Worm (Caenorhabditis elegans): ENCODE results near the gene pud-3.

DNA sequence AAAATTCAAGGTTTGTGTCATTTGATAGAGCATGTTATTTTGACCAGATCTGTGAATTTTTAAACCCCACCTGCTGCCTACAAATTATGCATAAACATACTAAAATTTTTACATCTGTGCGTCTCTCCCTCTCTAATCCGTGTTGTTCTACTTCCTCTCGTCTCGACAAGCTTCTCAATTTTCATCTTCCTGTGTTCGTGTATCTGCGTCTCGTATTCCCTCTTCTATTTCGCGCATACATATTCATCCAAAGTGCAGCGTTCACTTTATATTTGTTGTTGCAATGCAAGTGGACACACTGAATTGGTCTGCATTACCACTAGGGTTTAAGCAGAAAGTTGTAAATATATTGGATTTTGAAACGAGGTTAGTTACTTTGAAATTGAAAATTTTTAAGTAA, 46.4 kb downstream of the pud-3 start, which contains the start of gene fbxa-137:
- TF ChIP-seq him-1 (tag; optimal IDR thresholded peaks at IDR 0.05) = no peak
- no peak for TF ChIP-seq dao-5 (tag; optimal IDR thresholded peaks at IDR 0.05)
- no peak for TF ChIP-seq W03F9.2 (tag; optimal IDR thresholded peaks at IDR 0.05)
